Fruit fly (Drosophila melanogaster) whole organism, embryonic: ENCODE measurements around the gene CG14966.

Source experiments
- B-H1 ChIP-seq: fragments of 200-800 bp; sonication (Bioruptor generic); IDR thresholded peaks from 3 replicates; pipeline ENCODE4 v1.3.6; 2022; ENCODE audit warnings: missing biosample characterization, missing genetic modification characterization
- Bgb ChIP-seq: fragments of 200-800 bp; sonication (Bioruptor generic); IDR thresholded peaks from 2 replicates; pipeline ENCODE4 v1.3.6; 2022; ENCODE audit warnings: missing biosample characterization, missing genetic modification characterization; ENCODE audit not compliant: partially characterized antibody
- CG10147 ChIP-seq: fragments of 200-800 bp; sonication (Bioruptor generic); optimal IDR thresholded peaks from 2 replicates; lab custom pipeline; 2019; ENCODE audit warnings: missing biosample characterization, mild to moderate bottlenecking, missing genetic modification characterization, moderate library complexity
- CG10209 ChIP-seq: fragments of 200-800 bp; sonication (Bioruptor generic); optimal IDR thresholded peaks from 3 replicates; lab custom pipeline; 2017; ENCODE audit warnings: missing biosample characterization, mild to moderate bottlenecking, missing genetic modification characterization, missing genetic modification reagents
- CG11560 ChIP-seq: fragments of 200-800 bp; sonication (Bioruptor generic); IDR thresholded peaks from 3 replicates; pipeline ENCODE4 v1.3.6; 2022; ENCODE audit warnings: missing biosample characterization, missing genetic modification characterization
- CG12236 ChIP-seq: fragments of 200-800 bp; sonication (Bioruptor generic); optimal IDR thresholded peaks from 2 replicates; lab custom pipeline; 2016; ENCODE audit warnings: missing biosample characterization, missing genetic modification characterization
- CG1233 ChIP-seq: fragments of 200-800 bp; sonication (Bioruptor generic); optimal IDR thresholded peaks from 4 replicates; lab custom pipeline; 2018; ENCODE audit warnings: missing biosample characterization, mild to moderate bottlenecking, missing genetic modification characterization
- CG12659 ChIP-seq: fragments of 200-800 bp; sonication (Bioruptor generic); optimal IDR thresholded peaks from 3 replicates; lab custom pipeline; 2017; ENCODE audit warnings: mild to moderate bottlenecking, missing biosample characterization, missing genetic modification reagents, missing genetic modification characterization
- CG13123 ChIP-seq: fragments of 200-800 bp; sonication (Bioruptor generic); optimal IDR thresholded peaks from 2 replicates; lab custom pipeline; 2016; ENCODE audit warnings: missing biosample characterization, missing genetic modification characterization
- CG13894 ChIP-seq: fragments of 200-800 bp; sonication (Bioruptor generic); optimal IDR thresholded peaks from 3 replicates; lab custom pipeline; 2018; ENCODE audit warnings: missing biosample characterization, mild to moderate bottlenecking, missing genetic modification characterization, moderate library complexity
- CG14965 ChIP-seq: fragments of 200-800 bp; sonication (Bioruptor generic); optimal IDR thresholded peaks from 2 replicates; lab custom pipeline; 2016; ENCODE audit warnings: missing biosample characterization, missing genetic modification characterization, borderline replicate concordance
- CG15011 ChIP-seq: fragments of 200-800 bp; sonication (Bioruptor generic); optimal IDR thresholded peaks from 3 replicates; lab custom pipeline; 2018; ENCODE audit warnings: missing biosample characterization, mild to moderate bottlenecking, missing genetic modification characterization
- CG1602 ChIP-seq: fragments of 200-800 bp; sonication (Bioruptor generic); optimal IDR thresholded peaks from 3 replicates; lab custom pipeline; 2016; ENCODE audit warnings: missing biosample characterization, missing genetic modification characterization
- CG1647 ChIP-seq: fragments of 200-800 bp; sonication (Bioruptor generic); optimal IDR thresholded peaks from 3 replicates; lab custom pipeline; 2016; ENCODE audit warnings: missing biosample characterization, missing genetic modification characterization
- CG16815 ChIP-seq: fragments of 200-800 bp; sonication (Bioruptor generic); optimal IDR thresholded peaks from 3 replicates; lab custom pipeline; 2017; ENCODE audit warnings: missing biosample characterization, mild to moderate bottlenecking, missing genetic modification characterization
- CG17385 ChIP-seq: fragments of 200-800 bp; sonication (Bioruptor generic); optimal IDR thresholded peaks from 3 replicates; lab custom pipeline; 2018; ENCODE audit warnings: missing biosample characterization, mild to moderate bottlenecking, missing genetic modification characterization
- CG17612 ChIP-seq: fragments of 200-800 bp; sonication (Bioruptor generic); IDR thresholded peaks from 2 replicates; pipeline ENCODE4 v1.3.6; 2022; ENCODE audit warnings: missing biosample characterization, missing genetic modification characterization
- CG2712 ChIP-seq: fragments of 200-800 bp; optimal IDR thresholded peaks from 3 replicates; lab custom pipeline; 2019; ENCODE audit warnings: missing biosample characterization, mild to moderate bottlenecking, missing genetic modification characterization, moderate library complexity
- CG6854 ChIP-seq: fragments of 200-800 bp; sonication (Bioruptor generic); optimal IDR thresholded peaks from 3 replicates; lab custom pipeline; 2017; ENCODE audit warnings: missing biosample characterization, mild to moderate bottlenecking, missing genetic modification characterization
- CG7372 ChIP-seq: fragments of 200-800 bp; sonication (Bioruptor generic); IDR thresholded peaks from 2 replicates; pipeline ENCODE4 v1.3.6; 2022; ENCODE audit warnings: missing biosample characterization, missing genetic modification characterization
- D ChIP-seq, 2 experiments: fragments of 200-800 bp in 1 of 2; fragments of >200 bp in 1 of 2; sonication (Bioruptor generic) in 1 of 2; optimal IDR thresholded peaks; 2 replicates in 1 of 2; 3 replicates in 1 of 2; lab custom pipeline; 2017; ENCODE audit warnings: mild to moderate bottlenecking in 1 of 2, missing biosample characterization in 1 of 2, missing genetic modification characterization in 1 of 2, missing genetic modification reagents in 1 of 2
- Dek ChIP-seq: fragments of 200-800 bp; sonication (Bioruptor generic); optimal IDR thresholded peaks from 3 replicates; lab custom pipeline; 2019; ENCODE audit warnings: missing biosample characterization, mild to moderate bottlenecking, missing genetic modification characterization, moderate library complexity
- Doc3 ChIP-seq: fragments of 200-800 bp; sonication (Bioruptor generic); IDR thresholded peaks from 3 replicates; pipeline ENCODE4 v1.3.6; 2022; ENCODE audit warnings: missing biosample characterization, missing genetic modification characterization; ENCODE audit not compliant: partially characterized antibody
- Elba2 ChIP-seq: fragments of 200-800 bp; sonication (Bioruptor generic); optimal IDR thresholded peaks from 3 replicates; lab custom pipeline; 2016; ENCODE audit warnings: missing biosample characterization, missing genetic modification characterization
- GATAe ChIP-seq: fragments of 200-800 bp; sonication (Bioruptor generic); conservative IDR thresholded peaks from 2 replicates; pipeline ENCODE4 v1.3.6; 2022; ENCODE audit warnings: missing biosample characterization, missing genetic modification characterization
- Lpt ChIP-seq: fragments of >200 bp; optimal IDR thresholded peaks from 2 replicates; lab custom pipeline; 2018; ENCODE audit warnings: missing biosample characterization, missing genetic modification characterization
- Oli ChIP-seq: fragments of 200-800 bp; sonication (Bioruptor generic); optimal IDR thresholded peaks from 2 replicates; lab custom pipeline; 2018; ENCODE audit warnings: missing biosample characterization, mild to moderate bottlenecking, missing genetic modification characterization, moderate library complexity
- PHDP ChIP-seq: fragments of 200-800 bp; sonication (Bioruptor generic); optimal IDR thresholded peaks from 3 replicates; lab custom pipeline; 2018; ENCODE audit warnings: missing biosample characterization, mild to moderate bottlenecking, missing genetic modification characterization, moderate library complexity
- Stat92E ChIP-seq, 3 experiments: fragments of >200 bp in 2 of 3; fragments of 200-800 bp in 1 of 3; sonication (Bioruptor generic) in 1 of 3; optimal IDR thresholded peaks; 2 replicates each; lab custom pipeline; 2017 to 2019; ENCODE audit warnings: missing biosample characterization in 3 of 3, missing genetic modification characterization in 3 of 3, mild to moderate bottlenecking in 1 of 3, moderate library complexity in 1 of 3
- ash1 ChIP-seq: fragments of 200-800 bp; sonication (Bioruptor generic); optimal IDR thresholded peaks from 2 replicates; lab custom pipeline; 2018; ENCODE audit warnings: missing biosample characterization, mild to moderate bottlenecking, missing genetic modification characterization
- bab2 ChIP-seq: fragments of 200-800 bp; sonication (Bioruptor generic); optimal IDR thresholded peaks from 2 replicates; lab custom pipeline; 2016; ENCODE audit warnings: missing biosample characterization, missing genetic modification characterization
- bsh ChIP-seq, 2 experiments: fragments of 200-800 bp; sonication (Bioruptor generic); optimal IDR thresholded peaks; 2 replicates each; lab custom pipeline; 2017 to 2018; ENCODE audit warnings: mild to moderate bottlenecking in 2 of 2, missing biosample characterization in 2 of 2, missing genetic modification characterization in 2 of 2, moderate library complexity in 1 of 2
- chif ChIP-seq, 2 experiments: fragments of 200-800 bp; sonication (Bioruptor generic); optimal IDR thresholded peaks; 3 replicates each; lab custom pipeline; 2016; ENCODE audit warnings: missing biosample characterization in 2 of 2, missing genetic modification characterization in 2 of 2
- chinmo ChIP-seq: fragments of 200-800 bp; sonication (Bioruptor generic); IDR thresholded peaks from 4 replicates; pipeline ENCODE4 v1.3.6; 2022; ENCODE audit warnings: missing biosample characterization, missing genetic modification characterization; ENCODE audit not compliant: partially characterized antibody
- dm ChIP-seq: fragments of 200-800 bp; sonication (Bioruptor generic); optimal IDR thresholded peaks from 3 replicates; lab custom pipeline; 2016; ENCODE audit warnings: missing biosample characterization, missing genetic modification characterization
- fd102C ChIP-seq: fragments of 200-800 bp; sonication (Bioruptor generic); optimal IDR thresholded peaks from 2 replicates; lab custom pipeline; 2018; ENCODE audit warnings: missing biosample characterization, mild to moderate bottlenecking, missing genetic modification characterization, moderate library complexity
- gt ChIP-seq: fragments of 200-800 bp; sonication (Bioruptor generic); IDR thresholded peaks from 2 replicates; pipeline ENCODE4 v1.3.6; 2022; ENCODE audit warnings: missing biosample characterization, missing genetic modification characterization
- ham ChIP-seq: fragments of 200-800 bp; sonication (Bioruptor generic); IDR thresholded peaks from 2 replicates; pipeline ENCODE4 v1.3.6; 2022; ENCODE audit warnings: missing biosample characterization, missing genetic modification characterization
- inv ChIP-seq: fragments of 200-800 bp; sonication (Bioruptor generic); IDR thresholded peaks from 2 replicates; pipeline ENCODE4 v1.3.6; 2022; ENCODE audit warnings: missing biosample characterization, missing genetic modification characterization; ENCODE audit not compliant: partially characterized antibody
- lola ChIP-seq, 3 experiments: fragments of >200 bp in 2 of 3; fragments of 200-800 bp in 1 of 3; sonication (Bioruptor generic) in 1 of 3; optimal IDR thresholded peaks; 2 replicates each; lab custom pipeline; 2017 to 2019; ENCODE audit warnings: missing biosample characterization in 3 of 3, missing genetic modification characterization in 3 of 3, mild to moderate bottlenecking in 1 of 3, moderate library complexity in 1 of 3
- lov ChIP-seq, 2 experiments: fragments of 200-800 bp in 1 of 2; fragments of >200 bp in 1 of 2; sonication (Bioruptor generic) in 1 of 2; IDR thresholded peaks in 1 of 2; optimal IDR thresholded peaks in 1 of 2; 2 replicates in 1 of 2; 3 replicates in 1 of 2; pipeline versions ENCODE4 v1.3.6 to Lab custom; 2017 to 2022; ENCODE audit warnings: missing biosample characterization in 1 of 2, missing genetic modification characterization in 1 of 2
- onecut ChIP-seq: fragments of 200-800 bp; sonication (Bioruptor generic); IDR thresholded peaks from 2 replicates; pipeline ENCODE4 v1.3.6; 2022; ENCODE audit warnings: missing biosample characterization, missing genetic modification characterization
- p53 ChIP-seq: fragments of 200-800 bp; sonication (Bioruptor generic); optimal IDR thresholded peaks from 2 replicates; lab custom pipeline; 2016; ENCODE audit warnings: missing biosample characterization, missing genetic modification characterization
- ro ChIP-seq: fragments of 200-800 bp; sonication (Bioruptor generic); IDR thresholded peaks from 2 replicates; pipeline ENCODE4 v1.3.6; 2022; ENCODE audit warnings: missing biosample characterization, missing genetic modification characterization
- slbo ChIP-seq: fragments of 200-800 bp; sonication (Bioruptor generic); IDR thresholded peaks from 2 replicates; pipeline ENCODE4 v1.3.6; 2022; ENCODE audit warnings: missing biosample characterization, missing genetic modification characterization
- sob ChIP-seq: fragments of 200-800 bp; sonication (Bioruptor generic); IDR thresholded peaks from 2 replicates; pipeline ENCODE4 v1.3.6; 2022; ENCODE audit warnings: missing biosample characterization, missing genetic modification characterization
- stwl ChIP-seq: fragments of 200-800 bp; sonication (Bioruptor generic); optimal IDR thresholded peaks from 3 replicates; lab custom pipeline; 2018; ENCODE audit warnings: missing biosample characterization, mild to moderate bottlenecking, missing genetic modification characterization, moderate library complexity
- z ChIP-seq: fragments of 200-800 bp; sonication (Bioruptor generic); IDR thresholded peaks from 3 replicates; pipeline ENCODE4 v1.3.6; 2022; ENCODE audit warnings: missing biosample characterization, missing genetic modification characterization

Gene CG14966

DNA sequence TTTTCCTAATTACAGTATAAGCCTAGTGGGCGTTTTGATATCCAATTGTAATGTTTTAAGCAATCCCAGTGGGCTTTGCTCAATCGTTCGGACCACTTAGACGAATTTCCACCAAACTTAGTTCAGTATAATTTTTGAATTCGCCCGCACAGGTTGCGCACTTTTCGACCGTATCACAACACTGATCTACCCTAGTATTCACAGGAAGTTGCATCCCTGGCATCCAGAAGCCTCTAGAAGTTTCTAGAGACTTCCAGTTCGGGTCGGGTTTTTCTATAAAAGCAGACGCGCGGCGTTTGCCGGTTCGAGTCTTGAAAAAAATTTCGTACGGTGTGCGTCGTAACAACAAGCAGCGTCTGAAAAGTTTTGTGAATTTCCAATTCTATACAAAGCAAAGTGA lies 4.5 kb downstream of the CG14966 start, which contains the start of gene Hsp83 (continued):
- TF ChIP-seq CG11560 (tag; lab: Robert Waterston, UW) (no peak; the same call in 2 of the 3 replicates), CG12236 (GFP tag; lab: Kevin White, UChicago) (peak; percentile 88), CG12659 (GFP tag; lab: Kevin White, UChicago) (peak; percentile 98), CG7372 (peak; percentile 85), CG13123 (peak; percentile 77), CG2712 (tag; lab: Kevin White, UChicago) (peak; percentile 87), ham (GFP tag; lab: Robert Waterston, UW) (peak; percentile 45; the same call in 1 of the 2 replicates), ash1 (GFP tag; lab: Kevin White, UChicago) (peak; percentile 99), CG17385 (GFP tag; lab: Kevin White, UChicago) (peak; percentile 96), Elba2 (GFP tag; lab: Kevin White, UChicago) (peak; percentile 68), Stat92E (GFP tag; optimal IDR thresholded peaks at IDR 0.05; lab: Kevin White, UChicago) (peak in 1 of 3 experiments; percentile 84), dm (GFP tag; lab: Kevin White, UChicago) (peak; percentile 94), sob (peak; percentile 97), Dek (tag; lab: Kevin White, UChicago) (peak; percentile 86), slbo (GFP tag; lab: Robert Waterston, UW) (peak; percentile 84), Oli (tag; lab: Kevin White, UChicago) (peak; percentile 86), GATAe (GFP tag; lab: Robert Waterston, UW) (no peak; the same call in 1 of the 2 replicates), CG17612 (peak; percentile 85), CG16815 (GFP tag; lab: Kevin White, UChicago) (peak; percentile 79), inv (no peak), CG1602 (peak; percentile 52), gt (GFP tag; lab: Robert Waterston, UW) (peak; percentile 58; the same call in 1 of the 2 replicates), PHDP (peak; percentile 98), p53 (peak; percentile 92), ro (GFP tag; lab: Robert Waterston, UW) (peak; percentile 40; the same call in 1 of the 2 replicates), stwl (tag; lab: Kevin White, UChicago) (peak; percentile 85), lov (optimal IDR thresholded peaks at IDR 0.05; lab: Kevin White, UChicago) (no peak), lov (GFP tag; IDR thresholded peaks at IDR 0.05; lab: Robert Waterston, UW) (peak; percentile 98), CG10209 (peak; percentile 96), z (GFP tag; lab: Robert Waterston, UW) (peak; percentile 73), B-H1 (GFP tag; lab: Robert Waterston, UW) (peak; percentile 82; the same call in 2 of the 3 replicates), CG15011 (GFP tag; lab: Kevin White, UChicago) (peak; percentile 95), lola (GFP tag; optimal IDR thresholded peaks at IDR 0.05; lab: Kevin White, UChicago) (peak in 1 of 3 experiments; percentile 59), bab2 (peak; percentile 79), bsh (GFP tag; optimal IDR thresholded peaks at IDR 0.05; lab: Kevin White, UChicago) (peak; percentile 90 to 91), Doc3 (no peak), CG1233 (peak; percentile 98), chinmo (peak; percentile 84; the same call in 3 of the 4 replicates), CG14965 (peak; percentile 93), D (optimal IDR thresholded peaks at IDR 0.05; lab: Kevin White, UChicago) (no peak), D (GFP tag; optimal IDR thresholded peaks at IDR 0.05; lab: Kevin White, UChicago) (peak; percentile 95), CG10147 (GFP tag; lab: Kevin White, UChicago) (peak; percentile 88), CG1647 (GFP tag; lab: Kevin White, UChicago) (peak; percentile 93), fd102C (GFP tag; lab: Kevin White, UChicago) (peak; percentile 86), chif (GFP tag; optimal IDR thresholded peaks at IDR 0.05; lab: Kevin White, UChicago) (peak; percentile 81 to 91), CG6854 (GFP tag; lab: Kevin White, UChicago) (peak; percentile 99), CG13894 (tag; lab: Kevin White, UChicago) (peak; percentile 97), onecut (GFP tag; lab: Robert Waterston, UW) (peak; percentile 96), Bgb (GFP tag; lab: Robert Waterston, UW) (peak; percentile 36; the same call in 1 of the 2 replicates), Lpt (GFP tag; lab: Kevin White, UChicago) (no peak)
